Fruit fly (Drosophila melanogaster) whole organism, embryonic: ENCODE results near the gene Art3.

Source experiments
- Atf3 ChIP-seq: fragments of 200-800 bp; sonication (Bioruptor generic); optimal IDR thresholded peaks from 3 replicates; lab custom pipeline; 2016; ENCODE audit warnings: missing biosample characterization, missing genetic modification characterization
- B-H1 ChIP-seq: fragments of 200-800 bp; sonication (Bioruptor generic); IDR thresholded peaks from 3 replicates; pipeline ENCODE4 v1.3.6; 2022; ENCODE audit warnings: missing biosample characterization, missing genetic modification characterization
- BEAF-32 ChIP-seq: fragments of 200-800 bp; sonication (Bioruptor generic); optimal IDR thresholded peaks from 3 replicates; lab custom pipeline; 2017; ENCODE audit warnings: missing biosample characterization, missing genetic modification characterization, mild to moderate bottlenecking, moderate library complexity, missing genetic modification reagents
- BtbVII ChIP-seq: fragments of 200-800 bp; sonication (Bioruptor generic); optimal IDR thresholded peaks from 3 replicates; lab custom pipeline; 2017; ENCODE audit warnings: missing biosample characterization, mild to moderate bottlenecking, missing genetic modification characterization
- Bteb2 ChIP-seq: fragments of 200-800 bp; sonication (Bioruptor generic); optimal IDR thresholded peaks from 2 replicates; lab custom pipeline; 2016; ENCODE audit warnings: missing biosample characterization, missing genetic modification characterization
- CG10565 ChIP-seq: fragments of 200-800 bp; sonication (Bioruptor generic); optimal IDR thresholded peaks from 3 replicates; lab custom pipeline; 2016; ENCODE audit warnings: missing biosample characterization, mild to moderate bottlenecking, missing genetic modification characterization
- CG11398 ChIP-seq: fragments of 200-800 bp; sonication (Bioruptor generic); optimal IDR thresholded peaks from 2 replicates; lab custom pipeline; 2016; ENCODE audit warnings: missing biosample characterization, missing genetic modification characterization
- CG12155 ChIP-seq: fragments of 200-800 bp; sonication (Bioruptor generic); optimal IDR thresholded peaks from 3 replicates; lab custom pipeline; 2016; ENCODE audit warnings: missing biosample characterization, missing genetic modification characterization
- CG13424 ChIP-seq: fragments of 200-800 bp; sonication (Bioruptor generic); optimal IDR thresholded peaks from 2 replicates; lab custom pipeline; 2019; ENCODE audit warnings: missing biosample characterization, mild to moderate bottlenecking, missing genetic modification characterization, moderate library complexity
- CG14710 ChIP-seq: fragments of 200-800 bp; sonication (Bioruptor generic); optimal IDR thresholded peaks from 3 replicates; lab custom pipeline; 2019; ENCODE audit warnings: missing biosample characterization, mild to moderate bottlenecking, missing genetic modification characterization, moderate library complexity
- CG17361 ChIP-seq: fragments of 200-800 bp; sonication (Bioruptor generic); IDR thresholded peaks from 3 replicates; pipeline ENCODE4 v1.3.6; 2022; ENCODE audit warnings: missing biosample characterization, missing genetic modification characterization
- CG18011 ChIP-seq: fragments of 200-800 bp; sonication (Bioruptor generic); optimal IDR thresholded peaks from 2 replicates; lab custom pipeline; 2017; ENCODE audit warnings: missing biosample characterization, missing genetic modification characterization, mild to moderate bottlenecking, moderate library complexity, missing genotype
- CG30020 ChIP-seq: fragments of 200-800 bp; optimal IDR thresholded peaks from 2 replicates; lab custom pipeline; 2019; ENCODE audit warnings: missing biosample characterization, mild to moderate bottlenecking, missing genetic modification characterization, moderate library complexity
- CG3281 ChIP-seq: fragments of 200-800 bp; sonication (Bioruptor generic); optimal IDR thresholded peaks from 3 replicates; lab custom pipeline; 2017; ENCODE audit warnings: missing biosample characterization, mild to moderate bottlenecking, missing genetic modification characterization
- CG34224 ChIP-seq: fragments of 200-800 bp; sonication (Bioruptor generic); IDR thresholded peaks from 3 replicates; pipeline ENCODE4 v1.3.6; 2022; ENCODE audit warnings: missing biosample characterization, missing genetic modification characterization; ENCODE audit not compliant: partially characterized antibody
- CG3838 ChIP-seq: fragments of 200-800 bp; sonication (Bioruptor generic); optimal IDR thresholded peaks from 3 replicates; lab custom pipeline; 2016; ENCODE audit warnings: missing biosample characterization, missing genetic modification characterization
- CG4730 ChIP-seq: fragments of 200-800 bp; sonication (Bioruptor generic); IDR thresholded peaks from 2 replicates; pipeline ENCODE4 v1.3.6; 2022; ENCODE audit warnings: missing biosample characterization, missing genetic modification characterization
- CG4854 ChIP-seq: fragments of 200-800 bp; sonication (Bioruptor generic); optimal IDR thresholded peaks from 2 replicates; lab custom pipeline; 2016; ENCODE audit warnings: missing biosample characterization, missing genetic modification characterization, inconsistent platforms
- CG5245 ChIP-seq: fragments of 200-800 bp; sonication (Bioruptor generic); optimal IDR thresholded peaks from 3 replicates; lab custom pipeline; 2016; ENCODE audit warnings: missing biosample characterization, missing genetic modification characterization
- CG6791 ChIP-seq: fragments of 200-800 bp; sonication (Bioruptor generic); IDR thresholded peaks from 3 replicates; pipeline ENCODE4 v1.3.6; 2022; ENCODE audit warnings: missing biosample characterization, missing genetic modification characterization; ENCODE audit not compliant: partially characterized antibody
- CTCF ChIP-seq: fragments of 200-800 bp; sonication (Bioruptor generic); optimal IDR thresholded peaks from 2 replicates; lab custom pipeline; 2017; ENCODE audit warnings: missing biosample characterization, mild to moderate bottlenecking, missing genetic modification characterization, moderate library complexity
- CoRest ChIP-seq: fragments of 200-800 bp; sonication (Bioruptor generic); optimal IDR thresholded peaks from 3 replicates; lab custom pipeline; 2018; ENCODE audit warnings: missing biosample characterization, mild to moderate bottlenecking, missing genetic modification characterization, moderate library complexity
- Dbx ChIP-seq: fragments of 200-800 bp; sonication (Bioruptor generic); IDR thresholded peaks from 3 replicates; pipeline ENCODE4 v1.3.6; 2022; ENCODE audit warnings: missing biosample characterization, missing genetic modification characterization
- Doc2 ChIP-seq: fragments of 200-800 bp; sonication (Bioruptor generic); IDR thresholded peaks from 2 replicates; pipeline ENCODE4 v1.3.6; 2022; ENCODE audit warnings: missing biosample characterization, missing genetic modification characterization
- E2f2 ChIP-seq: fragments of 200-800 bp; sonication (Bioruptor generic); IDR thresholded peaks from 2 replicates; pipeline ENCODE4 v1.3.6; 2022; ENCODE audit warnings: missing biosample characterization, missing genetic modification characterization
- HLHmδ ChIP-seq: fragments of 200-800 bp; sonication (Bioruptor generic); optimal IDR thresholded peaks from 2 replicates; lab custom pipeline; 2018; ENCODE audit warnings: missing biosample characterization, mild to moderate bottlenecking, missing genetic modification characterization, moderate library complexity
- Hey ChIP-seq: fragments of 200-800 bp; sonication (Bioruptor generic); optimal IDR thresholded peaks from 3 replicates; lab custom pipeline; 2018; ENCODE audit warnings: missing biosample characterization, mild to moderate bottlenecking, missing genetic modification characterization
- Hmr ChIP-seq: fragments of 200-800 bp; sonication (Bioruptor generic); optimal IDR thresholded peaks from 3 replicates; lab custom pipeline; 2017; ENCODE audit warnings: mild to moderate bottlenecking, missing biosample characterization, missing genetic modification reagents, missing genetic modification characterization
- Hr39 ChIP-seq: fragments of >200 bp; optimal IDR thresholded peaks from 2 replicates; lab custom pipeline; 2017
- Lim3 ChIP-seq: fragments of 200-800 bp; sonication (Bioruptor generic); IDR thresholded peaks from 2 replicates; pipeline ENCODE4 v1.3.6; 2022; ENCODE audit warnings: missing biosample characterization, missing genetic modification characterization
- PHDP ChIP-seq: fragments of 200-800 bp; sonication (Bioruptor generic); optimal IDR thresholded peaks from 3 replicates; lab custom pipeline; 2018; ENCODE audit warnings: missing biosample characterization, mild to moderate bottlenecking, missing genetic modification characterization, moderate library complexity
- Pdp1 ChIP-seq, 2 experiments: fragments of 200-800 bp; sonication (Bioruptor generic); optimal IDR thresholded peaks; 3 replicates each; lab custom pipeline; 2016; ENCODE audit warnings: missing biosample characterization in 2 of 2, missing genetic modification characterization in 2 of 2, mild to moderate bottlenecking in 1 of 2, moderate library complexity in 1 of 2
- Poxn ChIP-seq: fragments of 200-800 bp; sonication (Bioruptor generic); IDR thresholded peaks from 2 replicates; pipeline ENCODE4 v1.3.6; 2022; ENCODE audit warnings: missing biosample characterization, missing genetic modification characterization
- Sin3A ChIP-seq: fragments of >200 bp; optimal IDR thresholded peaks from 2 replicates; lab custom pipeline; 2018
- al ChIP-seq: fragments of 200-800 bp; sonication (Bioruptor generic); IDR thresholded peaks from 2 replicates; pipeline ENCODE4 v1.3.6; 2022; ENCODE audit warnings: missing biosample characterization, missing genetic modification characterization
- ash1 ChIP-seq: fragments of 200-800 bp; sonication (Bioruptor generic); optimal IDR thresholded peaks from 2 replicates; lab custom pipeline; 2018; ENCODE audit warnings: missing biosample characterization, mild to moderate bottlenecking, missing genetic modification characterization
- az2 ChIP-seq: fragments of 200-800 bp; sonication (Bioruptor generic); optimal IDR thresholded peaks from 3 replicates; lab custom pipeline; 2016; ENCODE audit warnings: missing biosample characterization, missing genetic modification characterization
- ci ChIP-seq: fragments of 200-800 bp; sonication (Bioruptor generic); IDR thresholded peaks from 3 replicates; pipeline ENCODE4 v1.3.6; 2022; ENCODE audit warnings: missing biosample characterization, missing genetic modification characterization
- corto ChIP-seq: fragments of 200-800 bp; sonication (Bioruptor generic); optimal IDR thresholded peaks from 2 replicates; lab custom pipeline; 2016; ENCODE audit warnings: missing biosample characterization, mild to moderate bottlenecking, missing genetic modification characterization, moderate library complexity
- crol ChIP-seq: fragments of 200-800 bp; sonication (Bioruptor generic); IDR thresholded peaks from 2 replicates; pipeline ENCODE4 v1.3.6; 2022; ENCODE audit warnings: missing biosample characterization, missing genetic modification characterization
- dati ChIP-seq: fragments of 200-800 bp; sonication (Bioruptor generic); IDR thresholded peaks from 2 replicates; pipeline ENCODE4 v1.3.6; 2022; ENCODE audit warnings: missing biosample characterization, missing genetic modification characterization
- ind ChIP-seq: fragments of 200-800 bp; sonication (Bioruptor generic); optimal IDR thresholded peaks from 3 replicates; lab custom pipeline; 2016; ENCODE audit warnings: missing biosample characterization, missing genetic modification characterization
- jing ChIP-seq: fragments of 200-800 bp; sonication (Bioruptor generic); optimal IDR thresholded peaks from 2 replicates; lab custom pipeline; 2018; ENCODE audit warnings: missing biosample characterization, mild to moderate bottlenecking, missing genetic modification characterization
- lmd ChIP-seq: fragments of 200-800 bp; sonication (Bioruptor generic); IDR thresholded peaks from 2 replicates; pipeline ENCODE4 v1.3.6; 2022; ENCODE audit warnings: missing biosample characterization, missing genetic modification characterization
- maf-S ChIP-seq: fragments of 200-800 bp; sonication (Bioruptor generic); optimal IDR thresholded peaks from 2 replicates; lab custom pipeline; 2016; ENCODE audit warnings: missing biosample characterization, missing genetic modification characterization
- nom ChIP-seq: fragments of 200-800 bp; sonication (Bioruptor generic); optimal IDR thresholded peaks from 2 replicates; lab custom pipeline; 2017; ENCODE audit warnings: missing biosample characterization, missing genetic modification characterization, mild to moderate bottlenecking, moderate library complexity, missing genetic modification reagents
- oc ChIP-seq: fragments of 200-800 bp; sonication (Bioruptor generic); optimal IDR thresholded peaks from 2 replicates; lab custom pipeline; 2018; ENCODE audit warnings: missing biosample characterization, mild to moderate bottlenecking, missing genetic modification characterization, moderate library complexity
- pros ChIP-seq: fragments of 200-800 bp; sonication (Bioruptor generic); optimal IDR thresholded peaks from 3 replicates; lab custom pipeline; 2019; ENCODE audit warnings: missing biosample characterization, mild to moderate bottlenecking, missing genetic modification characterization, moderate library complexity
- slbo ChIP-seq: fragments of 200-800 bp; sonication (Bioruptor generic); IDR thresholded peaks from 2 replicates; pipeline ENCODE4 v1.3.6; 2022; ENCODE audit warnings: missing biosample characterization, missing genetic modification characterization
- sqz ChIP-seq: fragments of 200-800 bp; sonication (Bioruptor generic); optimal IDR thresholded peaks from 3 replicates; lab custom pipeline; 2018; ENCODE audit warnings: missing biosample characterization, mild to moderate bottlenecking, missing genetic modification characterization
- vvl ChIP-seq: fragments of 200-800 bp; sonication (Bioruptor generic); IDR thresholded peaks from 2 replicates; pipeline ENCODE4 v1.3.6; 2022; ENCODE audit warnings: missing biosample characterization, missing genetic modification characterization

Gene Art3

DNA sequence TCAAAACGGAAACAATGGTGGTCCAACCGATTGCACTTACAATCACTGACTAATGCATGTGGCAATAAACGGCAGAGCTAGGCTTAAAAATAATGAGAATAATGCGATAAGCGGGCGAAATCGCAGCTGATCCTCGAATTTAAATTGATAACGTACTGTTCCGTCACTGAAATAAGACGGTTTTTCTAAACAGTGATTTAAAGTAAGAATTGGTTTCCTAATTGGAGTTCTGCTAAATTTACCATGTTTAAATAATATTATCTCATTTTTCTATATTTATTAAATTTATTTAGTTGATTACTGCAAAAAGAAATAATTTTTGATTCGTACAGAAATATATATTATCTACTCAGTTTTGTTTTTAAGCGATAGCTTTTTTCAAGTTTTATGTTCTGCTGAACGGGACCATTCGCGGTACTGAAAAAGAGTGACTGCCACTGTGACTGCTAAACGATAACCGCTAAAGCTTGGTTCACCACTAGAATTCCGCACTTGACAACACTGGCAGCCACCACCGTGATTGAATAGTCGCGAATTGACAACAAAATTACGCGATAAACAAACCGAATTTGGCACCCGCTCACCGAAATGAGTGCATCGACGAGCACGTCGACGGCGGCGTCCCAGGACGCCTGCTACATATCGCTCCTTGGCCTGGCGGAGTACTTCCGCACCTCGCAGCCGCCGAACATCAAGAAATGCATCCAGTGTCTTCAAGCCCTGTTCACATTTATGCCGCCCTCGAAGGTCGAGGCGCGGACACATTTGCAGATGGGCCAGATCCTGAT, 20.3 kb downstream of the Art3 start, which contains the start of the genes Spn88Eb and Mau2 (continued):
- TF ChIP-seq CG11398 (GFP tag; lab: Kevin White, UChicago) (no peak), PHDP (peak; percentile 33), Lim3 (GFP tag; lab: Robert Waterston, UW) (no peak), Sin3A (peak; percentile 61), oc (tag; lab: Kevin White, UChicago) (no peak), BtbVII (GFP tag; lab: Kevin White, UChicago) (no peak), Bteb2 (GFP tag; lab: Kevin White, UChicago) (peak; percentile 21), BEAF-32 (GFP tag; lab: Kevin White, UChicago) (peak; percentile 82), CG4854 (GFP tag; lab: Kevin White, UChicago) (no peak), vvl (GFP tag; lab: Robert Waterston, UW) (peak; percentile 83), Atf3 (GFP tag; lab: Kevin White, UChicago) (no peak), CG34224 (GFP tag; lab: Robert Waterston, UW) (peak; percentile 67), Hr39 (no peak), CTCF (GFP tag; lab: Kevin White, UChicago) (no peak), az2 (peak; percentile 60), dati (GFP tag; lab: Robert Waterston, UW) (no peak), jing (GFP tag; lab: Kevin White, UChicago) (no peak), Hmr (GFP tag; lab: Kevin White, UChicago) (no peak), ci (peak; percentile 73), pros (GFP tag; lab: Kevin White, UChicago) (no peak), E2f2 (GFP tag; lab: Robert Waterston, UW) (peak; percentile 47; the same call in 1 of the 2 replicates), crol (no peak), CG13424 (tag; lab: Kevin White, UChicago) (peak; percentile 60), HLHmδ (GFP tag; lab: Kevin White, UChicago) (no peak), maf-S (GFP tag; lab: Kevin White, UChicago) (peak; percentile 53), Doc2 (GFP tag; lab: Robert Waterston, UW) (no peak), B-H1 (GFP tag; lab: Robert Waterston, UW) (peak; percentile 57; the same call in 2 of the 3 replicates), sqz (no peak), CG6791 (GFP tag; lab: Robert Waterston, UW) (peak; percentile 76), CG3281 (GFP tag; lab: Kevin White, UChicago) (peak; percentile 56), CG10565 (GFP tag; lab: Kevin White, UChicago) (no peak), Dbx (GFP tag; lab: Robert Waterston, UW) (peak; percentile 82), Pdp1 (GFP tag; optimal IDR thresholded peaks at IDR 0.05; lab: Kevin White, UChicago) (peak; percentile 35 to 73), Hey (tag; lab: Kevin White, UChicago) (no peak), CG17361 (GFP tag; lab: Robert Waterston, UW) (peak; percentile 79; the same call in 2 of the 3 replicates), lmd (GFP tag; lab: Robert Waterston, UW) (peak; percentile 83), CG14710 (tag; lab: Kevin White, UChicago) (peak; percentile 66), CG3838 (GFP tag; lab: Kevin White, UChicago) (no peak), ash1 (GFP tag; lab: Kevin White, UChicago) (no peak), CG4730 (GFP tag; lab: Robert Waterston, UW) (0 out of 2 replicates have a peak, but pooled peaks have one; percentile 30), slbo (peak; percentile 91), CoRest (peak; percentile 68), CG5245 (peak; percentile 55), ind (GFP tag; lab: Kevin White, UChicago) (peak; percentile 77), CG18011 (peak; percentile 23), Poxn (GFP tag; lab: Robert Waterston, UW) (no peak), nom (no peak), CG12155 (peak; percentile 64), corto (GFP tag; lab: Kevin White, UChicago) (no peak), al (peak; percentile 70), CG30020 (peak; percentile 72)
